Worm (Caenorhabditis elegans) whole organism, L1 larva: Measurements from ENCODE around the gene zipt-15.

Experiments used
- ama-1 ChIP-seq: fragments of 150-350 bp; optimal IDR thresholded peaks from 2 replicates; lab custom pipeline; 2014
- blmp-1 ChIP-seq: fragments of 150-350 bp; optimal IDR thresholded peaks from 2 replicates; lab custom pipeline; 2014; ENCODE audit warnings: missing biosample characterization, missing genetic modification characterization
- fos-1 ChIP-seq: fragments of 150-350 bp; optimal IDR thresholded peaks from 2 replicates; lab custom pipeline; 2014; ENCODE audit warnings: missing biosample characterization, missing genetic modification characterization
- nhr-237 ChIP-seq: fragments of 150-350 bp; optimal IDR thresholded peaks from 2 replicates; lab custom pipeline; 2014; ENCODE audit warnings: missing biosample characterization, missing genetic modification characterization

DNA sequence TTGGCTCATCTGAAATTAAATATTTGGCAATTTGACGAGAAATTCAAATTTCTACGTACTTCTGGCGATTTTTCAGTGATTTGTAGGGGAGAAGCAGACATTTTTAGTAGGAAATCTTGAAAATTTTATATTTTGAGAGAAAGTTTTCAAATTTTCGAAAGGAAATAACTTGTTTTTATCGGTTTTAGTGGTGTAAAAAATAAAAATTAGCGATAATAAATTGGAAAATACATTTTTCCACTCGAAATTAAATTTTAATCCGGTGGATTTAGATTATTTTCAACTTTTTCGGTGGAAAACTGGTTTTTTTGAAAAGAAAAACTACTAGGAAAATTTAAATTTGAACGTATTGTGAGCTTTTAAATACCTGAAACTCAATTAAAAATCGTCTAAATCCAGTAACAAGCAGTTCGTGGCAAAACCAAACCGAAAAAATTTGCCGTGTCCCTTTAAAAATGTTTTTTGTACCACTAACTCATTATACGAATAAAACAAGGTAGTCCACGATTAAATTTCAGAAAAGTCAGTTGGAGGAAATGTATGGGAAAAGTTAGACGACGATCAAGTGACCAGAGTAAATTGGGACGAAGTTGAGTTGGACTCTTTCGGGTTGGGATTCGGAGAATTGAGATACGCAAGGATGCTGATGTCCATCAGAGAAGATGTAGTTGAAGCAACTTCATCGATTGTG lies 7.2 kb upstream of the zipt-15 start, which contains the start of the genes madf-1 and Y55F3BR.10:
- TF ChIP-seq ama-1, result no peak
- TF ChIP-seq nhr-237, result no peak
- TF ChIP-seq blmp-1, result no peak
- no peak for TF ChIP-seq fos-1 (tag; lab: Kevin White, UChicago)
